Fruit fly (Drosophila melanogaster): ENCODE measurements around the gene Hcs.

The Hcs gene

dm6 chr3R:5517002-5517875 is 42.5 kb downstream of the Hcs start, which contains the start of gene Itpr:
Gene Itpr, plus strand, starts transcription at chr3R:5517117.
- TF ChIP-seq eyg (GFP tag; optimal IDR thresholded peaks at IDR 0.05) = no peak
- no peak for TF ChIP-seq sim (GFP tag; IDR thresholded peaks at IDR 0.05)
- TF ChIP-seq stc (GFP tag; IDR thresholded peaks at IDR 0.05) = 0 out of 2 replicates have a peak, but pooled peaks have one; percentile 20
- peak; percentile 25 for TF ChIP-seq chn (GFP tag; optimal IDR thresholded peaks at IDR 0.05)
- TF ChIP-seq Usf (GFP tag; optimal IDR thresholded peaks at IDR 0.05) = no peak
- peak; percentile 34; the same call in 1 of the 2 replicates for TF ChIP-seq E2f2 (GFP tag; IDR thresholded peaks at IDR 0.05)
- TF ChIP-seq CG6765 (GFP tag; optimal IDR thresholded peaks at IDR 0.05) = no peak
- no peak for TF ChIP-seq seq (GFP tag; IDR thresholded peaks at IDR 0.05)
- TF ChIP-seq CG1792 (GFP tag; optimal IDR thresholded peaks at IDR 0.05) = no peak
- no peak for TF ChIP-seq CG18262 (tag; optimal IDR thresholded peaks at IDR 0.05)
- TF ChIP-seq CG31224 (GFP tag; IDR thresholded peaks at IDR 0.05) = no peak
- TF ChIP-seq CG13287 (GFP tag; IDR thresholded peaks at IDR 0.05; ENCODE audit: partially characterized antibody) = peak; percentile 49; the same call in 1 of the 2 replicates
- TF ChIP-seq CG10543 (GFP tag; optimal IDR thresholded peaks at IDR 0.05) = no peak
- TF ChIP-seq Asciz (GFP tag; optimal IDR thresholded peaks at IDR 0.05) = no peak
- peak; percentile 9 for TF ChIP-seq odd (GFP tag; optimal IDR thresholded peaks at IDR 0.05)
- TF ChIP-seq trh (GFP tag; optimal IDR thresholded peaks at IDR 0.05) = no peak
- 0 out of 3 replicates have a peak, but pooled peaks have one; percentile 3 for TF ChIP-seq zfh1 (GFP tag; IDR thresholded peaks at IDR 0.05)
- peak; percentile 55; the same call in 1 of the 2 replicates for TF ChIP-seq CG11696 (GFP tag; IDR thresholded peaks at IDR 0.05)
- no peak for TF ChIP-seq CG2202 (tag; optimal IDR thresholded peaks at IDR 0.05)
- TF ChIP-seq Tbp (GFP tag; optimal IDR thresholded peaks at IDR 0.05) = no peak
- no peak for TF ChIP-seq Stat92E (GFP tag; optimal IDR thresholded peaks at IDR 0.05)
- no peak for TF ChIP-seq Ada2b (GFP tag; IDR thresholded peaks at IDR 0.05)
- peak; percentile 78 for TF ChIP-seq CG1832 (GFP tag; optimal IDR thresholded peaks at IDR 0.05)
- TF ChIP-seq CG17612 (GFP tag; IDR thresholded peaks at IDR 0.05) = no peak
- TF ChIP-seq dmrt99B (tag; optimal IDR thresholded peaks at IDR 0.05) = no peak
- TF ChIP-seq salm (tag; optimal IDR thresholded peaks at IDR 0.05) = no peak
- no peak for TF ChIP-seq Camta (GFP tag; optimal IDR thresholded peaks at IDR 0.05)
- peak; percentile 70 for TF ChIP-seq Deaf1 (tag; optimal IDR thresholded peaks at IDR 0.05)
- TF ChIP-seq CG15011 (GFP tag; optimal IDR thresholded peaks at IDR 0.05) = no peak
- TF ChIP-seq CG34376 (GFP tag; optimal IDR thresholded peaks at IDR 0.05) = peak; percentile 15
- TF ChIP-seq cwo (GFP tag; optimal IDR thresholded peaks at IDR 0.05) = peak; percentile 73
- TF ChIP-seq pzg (GFP tag; optimal IDR thresholded peaks at IDR 0.05) = peak; percentile 22
- peak; percentile 69 for TF ChIP-seq CG9797 (GFP tag; optimal IDR thresholded peaks at IDR 0.05)
- TF ChIP-seq HmgZ (tag; optimal IDR thresholded peaks at IDR 0.05) = peak; percentile 28
- peak; percentile 16 for TF ChIP-seq CG17829 (tag; optimal IDR thresholded peaks at IDR 0.05)
- peak; percentile 27 for TF ChIP-seq dm (GFP tag; optimal IDR thresholded peaks at IDR 0.05)
- TF ChIP-seq CG18619 (GFP tag; optimal IDR thresholded peaks at IDR 0.05) = no peak
- 0 out of 3 replicates have a peak, but pooled peaks have one; percentile 28 for TF ChIP-seq Dbx (GFP tag; IDR thresholded peaks at IDR 0.05)
- TF ChIP-seq CG15514 (GFP tag; optimal IDR thresholded peaks at IDR 0.05) = no peak
- TF ChIP-seq CG5180 (GFP tag; optimal IDR thresholded peaks at IDR 0.05) = no peak
- peak; percentile 84 for TF ChIP-seq CG42726 (GFP tag; IDR thresholded peaks at IDR 0.05; ENCODE audit: partially characterized antibody)
- peak; percentile 3 for TF ChIP-seq CG10462 (GFP tag; optimal IDR thresholded peaks at IDR 0.05)
- no peak for TF ChIP-seq p53 (GFP tag; optimal IDR thresholded peaks at IDR 0.05)
- TF ChIP-seq CG11456 (GFP tag; IDR thresholded peaks at IDR 0.05) = no peak
- TF ChIP-seq en (GFP tag; optimal IDR thresholded peaks at IDR 0.05) = peak; percentile 11
- no peak for TF ChIP-seq hbn (GFP tag; IDR thresholded peaks at IDR 0.05; ENCODE audit: partially characterized antibody)
- TF ChIP-seq mam (GFP tag; optimal IDR thresholded peaks at IDR 0.05) = no peak
- peak; percentile 98 for TF ChIP-seq kah (GFP tag; optimal IDR thresholded peaks at IDR 0.05)

Data from whole organism, embryonic.